Worm (Caenorhabditis elegans) whole organism, young adult: ENCODE results near the gene atn-1.

Experiments used
- Y53F4B.3 ChIP-seq: fragments of 200-800 bp; sonication (Bioruptor generic); IDR thresholded peaks from 2 replicates; pipeline ENCODE4 v1.3.6; 2022; ENCODE audit warnings: missing genetic modification reagents, missing genetic modification characterization, missing compliant biosample characterization
- Y67H2A.10 ChIP-seq: fragments of 200-800 bp; sonication (Bioruptor generic); conservative IDR thresholded peaks from 2 replicates; pipeline ENCODE4 v1.3.6; 2022; ENCODE audit warnings: missing genetic modification reagents, missing genetic modification characterization, missing compliant biosample characterization
- ama-1 ChIP-seq, 3 experiments: fragments of 150-350 bp in 1 of 3; sonication (generic microtip) in 2 of 3; optimal IDR thresholded peaks; 2 replicates each; lab custom pipeline; 2014 to 2018; ENCODE audit warnings: missing biosample characterization in 2 of 3, missing genetic modification characterization in 2 of 3, missing genetic modification reagents in 2 of 3
- ceh-40 ChIP-seq: fragments of 200-800 bp; sonication (Bioruptor generic); IDR thresholded peaks from 2 replicates; pipeline ENCODE4 v1.3.6; 2022; ENCODE audit warnings: missing genetic modification characterization, missing compliant biosample characterization
- him-1 ChIP-seq: sonication (generic microtip); optimal IDR thresholded peaks from 2 replicates; lab custom pipeline; 2016; ENCODE audit warnings: missing genotype, missing genetic modification reagents, missing genetic modification characterization, missing compliant biosample characterization
- hrde-1 ChIP-seq: sonication (generic microtip); optimal IDR thresholded peaks from 2 replicates; lab custom pipeline; 2016; ENCODE audit warnings: missing genetic modification characterization, mild to moderate bottlenecking, missing compliant biosample characterization, moderate library complexity, missing genotype, missing genetic modification reagents, borderline replicate concordance
- lsy-27 ChIP-seq: sonication (generic microtip); optimal IDR thresholded peaks from 2 replicates; lab custom pipeline; 2017; ENCODE audit warnings: missing genetic modification characterization, mild to moderate bottlenecking, missing compliant biosample characterization, antibody characterized with exemption, missing genotype, borderline replicate concordance; ENCODE audit not compliant: insufficient read depth
- nhr-90 ChIP-seq: sonication (generic microtip); optimal IDR thresholded peaks from 2 replicates; lab custom pipeline; 2016; ENCODE audit warnings: missing genotype, mild to moderate bottlenecking, missing genetic modification characterization, missing compliant biosample characterization
- pha-4 ChIP-seq: fragments of 150-350 bp; sonication (generic microtip); optimal IDR thresholded peaks from 2 replicates; lab custom pipeline; 2014; ENCODE audit warnings: missing biosample characterization, missing genetic modification reagents, missing genetic modification characterization
- snpc-3.4 ChIP-seq: sonication (generic microtip); optimal IDR thresholded peaks from 2 replicates; lab custom pipeline; 2017; ENCODE audit warnings: missing genetic modification characterization, mild to moderate bottlenecking, missing compliant biosample characterization, antibody characterized with exemption, moderate library complexity, missing genotype, missing genetic modification reagents
- snpc-4 ChIP-seq, 5 experiments: fragments of 150-350 bp in 1 of 5; sonication (generic microtip) in 4 of 5; optimal IDR thresholded peaks; 2 replicates each; lab custom pipeline; 2014 to 2018; ENCODE audit warnings: missing genetic modification characterization in 5 of 5, missing biosample characterization in 3 of 5, antibody characterized with exemption in 2 of 5, mild to moderate bottlenecking in 2 of 5, missing compliant biosample characterization in 2 of 5, missing genotype in 2 of 5, moderate library complexity in 2 of 5, missing genetic modification reagents in 1 of 5
- tbp1 ChIP-seq: fragments of 200-800 bp; sonication (Bioruptor generic); optimal IDR thresholded peaks from 2 replicates; lab custom pipeline; 2018; ENCODE audit warnings: mild to moderate bottlenecking, missing genetic modification characterization, missing compliant biosample characterization

- TF ChIP-seq lsy-27 (tag; lab: Kevin White, UChicago), result no peak
- TF ChIP-seq Y67H2A.10 (GFP tag; lab: Robert Waterston, UW), result no peak
- no peak for TF ChIP-seq ama-1 (optimal IDR thresholded peaks at IDR 0.05; lab: Kevin White, UChicago)
- TF ChIP-seq ama-1 (GFP tag; optimal IDR thresholded peaks at IDR 0.05; lab: Kevin White, UChicago), result no peak
- no peak for TF ChIP-seq snpc-3.4
- no peak for TF ChIP-seq him-1 (tag; lab: Kevin White, UChicago)
- no peak for TF ChIP-seq pha-4 (tag; lab: Kevin White, UChicago)
- TF ChIP-seq snpc-4 (GFP tag; optimal IDR thresholded peaks at IDR 0.05; lab: Kevin White, UChicago), result no peak
- TF ChIP-seq snpc-4 (tag; optimal IDR thresholded peaks at IDR 0.05; lab: Kevin White, UChicago), result no peak
- TF ChIP-seq hrde-1, result no peak
- TF ChIP-seq tbp1 (GFP tag; lab: Kevin White, UChicago), result no peak
- TF ChIP-seq nhr-90, result no peak
- TF ChIP-seq Y53F4B.3 (GFP tag; lab: Robert Waterston, UW), result no peak
- TF ChIP-seq ceh-40 (GFP tag; lab: Robert Waterston, UW), result no peak
Observed at ce11 chrV:12460583-12460982, 17.6 kb upstream of the atn-1 start.
